Fruit fly (Drosophila melanogaster): ENCODE measurements around the gene Daxx.

Gene Daxx

DNA sequence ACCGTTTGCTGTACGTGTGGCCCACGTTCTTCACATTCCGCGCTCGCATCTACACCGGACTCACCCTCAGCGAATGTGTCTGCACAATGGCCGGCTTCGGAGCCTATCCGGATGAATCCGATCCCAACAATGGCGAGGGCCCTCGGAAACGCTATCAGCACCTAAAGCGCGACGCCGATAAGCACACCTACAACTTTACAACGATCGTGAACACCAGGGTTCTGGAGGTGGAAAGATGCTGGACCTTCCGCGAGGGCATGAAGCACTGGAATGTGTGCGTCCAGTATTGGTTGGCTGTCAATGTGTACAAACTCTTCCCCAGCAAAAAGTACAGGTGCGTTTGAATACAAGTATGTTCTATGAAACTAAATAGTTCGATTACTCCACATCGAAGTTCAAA lies 23.1 kb upstream of the Daxx start:
- TF ChIP-seq HLH4C (GFP tag; IDR thresholded peaks at IDR 0.05; ENCODE audit: partially characterized antibody), result 0 out of 3 replicates have a peak, but pooled peaks have one; percentile 9
- TF ChIP-seq sob (GFP tag; IDR thresholded peaks at IDR 0.05), result no peak
- TF ChIP-seq CG8290 (GFP tag; optimal IDR thresholded peaks at IDR 0.05), result no peak
- TF ChIP-seq CG8290 (tag; optimal IDR thresholded peaks at IDR 0.05), result no peak

DNA sequence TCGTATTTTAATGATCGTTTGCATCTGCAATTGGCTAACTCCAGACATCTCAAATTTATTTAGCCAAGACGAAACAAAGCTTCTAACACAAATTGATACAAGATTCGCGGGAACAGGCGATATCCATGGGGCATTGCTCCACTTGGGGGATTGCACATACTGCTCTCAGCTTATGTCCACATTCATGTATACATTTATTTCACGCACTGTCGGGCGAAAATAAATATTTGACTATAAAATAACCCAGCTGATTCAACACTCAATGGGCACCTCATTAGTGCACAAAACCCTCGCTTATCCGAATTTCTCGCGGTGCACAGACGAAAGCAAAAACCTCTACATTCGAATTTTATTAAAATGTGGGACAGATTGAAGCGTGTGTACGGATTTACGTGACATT lies 19.2 kb upstream of the Daxx start:
- TF ChIP-seq MTF-1 (GFP tag; optimal IDR thresholded peaks at IDR 0.05; ENCODE audit: borderline replicate concordance) (peak; percentile 50), insv (GFP tag; optimal IDR thresholded peaks at IDR 0.05) (no peak), Hand (GFP tag; optimal IDR thresholded peaks at IDR 0.05) (no peak), ems (GFP tag; optimal IDR thresholded peaks at IDR 0.05) (no peak), az2 (GFP tag; optimal IDR thresholded peaks at IDR 0.05) (no peak), gsb (GFP tag; IDR thresholded peaks at IDR 0.05) (no peak), onecut (GFP tag; IDR thresholded peaks at IDR 0.05) (0 out of 2 replicates have a peak, but pooled peaks have one; percentile 5), CG6175 (GFP tag; IDR thresholded peaks at IDR 0.05) (no peak), CTCF (GFP tag; optimal IDR thresholded peaks at IDR 0.05) (peak; percentile 10), CG12391 (tag; optimal IDR thresholded peaks at IDR 0.05) (no peak), chm (GFP tag; IDR thresholded peaks at IDR 0.05) (peak; percentile 44; the same call in 1 of the 2 replicates), Camta (GFP tag; optimal IDR thresholded peaks at IDR 0.05) (no peak), exex (tag; optimal IDR thresholded peaks at IDR 0.05) (no peak), jing (GFP tag; optimal IDR thresholded peaks at IDR 0.05) (no peak), Doc3 (GFP tag; IDR thresholded peaks at IDR 0.05; ENCODE audit: partially characterized antibody) (no peak), Sox102F (GFP tag; optimal IDR thresholded peaks at IDR 0.05) (peak; percentile 45), Ravus (GFP tag; IDR thresholded peaks at IDR 0.05) (no peak), Hr3 (GFP tag; optimal IDR thresholded peaks at IDR 0.05) (no peak), Abd-B (GFP tag; optimal IDR thresholded peaks at IDR 0.05) (no peak), Stat92E (GFP tag; optimal IDR thresholded peaks at IDR 0.05) (no peak), Myb (GFP tag; optimal IDR thresholded peaks at IDR 0.05) (no peak), CG6689 (GFP tag; IDR thresholded peaks at IDR 0.05) (no peak), al (GFP tag; IDR thresholded peaks at IDR 0.05) (no peak), eve (GFP tag; optimal IDR thresholded peaks at IDR 0.05) (no peak), D19B (GFP tag; optimal IDR thresholded peaks at IDR 0.05) (no peak), D (optimal IDR thresholded peaks at IDR 0.05) (no peak), D (GFP tag; optimal IDR thresholded peaks at IDR 0.05) (peak; percentile 50), TFAM (GFP tag; optimal IDR thresholded peaks at IDR 0.05) (no peak), amos (GFP tag; IDR thresholded peaks at IDR 0.05; ENCODE audit: partially characterized antibody) (no peak), CG7963 (GFP tag; IDR thresholded peaks at IDR 0.05; ENCODE audit: partially characterized antibody) (no peak), gsb-n (tag; optimal IDR thresholded peaks at IDR 0.05) (peak; percentile 32), pan (optimal IDR thresholded peaks at IDR 0.05) (no peak), pan (GFP tag; optimal IDR thresholded peaks at IDR 0.05 in 1 of 2, IDR thresholded peaks at IDR 0.05 in 1 of 2) (peak in 1 of 2 experiments; percentile 35), peb (GFP tag; IDR thresholded peaks at IDR 0.05) (no peak), sob (GFP tag; IDR thresholded peaks at IDR 0.05) (0 out of 2 replicates have a peak, but pooled peaks have one; percentile 25), Neu2 (GFP tag; optimal IDR thresholded peaks at IDR 0.05; ENCODE audit: borderline replicate concordance) (no peak), cad (GFP tag; optimal IDR thresholded peaks at IDR 0.05) (no peak), H15 (GFP tag; IDR thresholded peaks at IDR 0.05) (no peak), Sry-δ (GFP tag; optimal IDR thresholded peaks at IDR 0.05) (no peak), CG6254 (GFP tag; optimal IDR thresholded peaks at IDR 0.05) (no peak), Dad (GFP tag; optimal IDR thresholded peaks at IDR 0.05) (no peak), CG6813 (GFP tag; optimal IDR thresholded peaks at IDR 0.05) (peak; percentile 70), ind (GFP tag; optimal IDR thresholded peaks at IDR 0.05) (no peak), Nf-YC (tag; optimal IDR thresholded peaks at IDR 0.05) (no peak), dati (GFP tag; IDR thresholded peaks at IDR 0.05) (no peak), kni (GFP tag; optimal IDR thresholded peaks at IDR 0.05) (peak; percentile 47), en (GFP tag; optimal IDR thresholded peaks at IDR 0.05) (no peak), kay (GFP tag; optimal IDR thresholded peaks at IDR 0.05) (no peak)

All from whole organism, embryonic.